Fruit fly (Drosophila melanogaster) S2 (cell line): ENCODE results near the gene Hacd1.

ENCODE experiments used
- CG8478 ChIP-seq: fragments of >200 bp; optimal IDR thresholded peaks from 2 replicates; lab custom pipeline; 2018
- CTCF ChIP-seq, 2 experiments: fragments of >200 bp; optimal IDR thresholded peaks; 2 replicates each; lab custom pipeline; 2018

dm6 chr2L:12027435-12027834, 25.4 kb upstream of the Hacd1 start, which contains the start of gene dmGlut:
- TF ChIP-seq CG8478 (lab: Kevin White, UChicago) (no peak), CTCF (optimal IDR thresholded peaks at IDR 0.05; lab: Kevin White, UChicago) (no peak)
